Worm (Caenorhabditis elegans): ENCODE results near the gene K06B4.15.

K06B4.15 gene

ce11 chrV:15707982-15708381 is 37.7 kb downstream of the K06B4.15 start:
- TF ChIP-seq skn-1 (tag; optimal IDR thresholded peaks at IDR 0.05): no peak
- TF ChIP-seq nhr-21 (tag; optimal IDR thresholded peaks at IDR 0.05): peak; percentile 13
- no peak for TF ChIP-seq Y55F3AM.14 (GFP tag; optimal IDR thresholded peaks at IDR 0.05)
- peak; percentile 36 for TF ChIP-seq crh-2 (tag; optimal IDR thresholded peaks at IDR 0.05)
- no peak for TF ChIP-seq peb-1 (tag; optimal IDR thresholded peaks at IDR 0.05)
- peak; percentile 20 for TF ChIP-seq egl-27 (tag; optimal IDR thresholded peaks at IDR 0.05)
- TF ChIP-seq zag-1 (tag; optimal IDR thresholded peaks at IDR 0.05): no peak
- TF ChIP-seq sma-9 (GFP tag; optimal IDR thresholded peaks at IDR 0.05): peak; percentile 85
- no peak for TF ChIP-seq sma-9 (tag; optimal IDR thresholded peaks at IDR 0.05)
- no peak for TF ChIP-seq gmeb-1 (tag; optimal IDR thresholded peaks at IDR 0.05)
- peak; percentile 46 for TF ChIP-seq sma-3 (GFP tag; optimal IDR thresholded peaks at IDR 0.05)
- TF ChIP-seq R02D3.7 (tag; optimal IDR thresholded peaks at IDR 0.05): no peak
- no peak for TF ChIP-seq dmd-4 (tag; optimal IDR thresholded peaks at IDR 0.05)
- TF ChIP-seq nhr-237 (tag; optimal IDR thresholded peaks at IDR 0.05): no peak
- TF ChIP-seq sem-4 (tag; optimal IDR thresholded peaks at IDR 0.05): no peak
- TF ChIP-seq nhr-77 (tag; optimal IDR thresholded peaks at IDR 0.05): no peak
- TF ChIP-seq nhr-129 (tag; optimal IDR thresholded peaks at IDR 0.05): peak; percentile 6
- peak; percentile 67 for TF ChIP-seq nhr-25 (tag; optimal IDR thresholded peaks at IDR 0.05)
- no peak for TF ChIP-seq ama-1 (optimal IDR thresholded peaks at IDR 0.05)

DNA sequence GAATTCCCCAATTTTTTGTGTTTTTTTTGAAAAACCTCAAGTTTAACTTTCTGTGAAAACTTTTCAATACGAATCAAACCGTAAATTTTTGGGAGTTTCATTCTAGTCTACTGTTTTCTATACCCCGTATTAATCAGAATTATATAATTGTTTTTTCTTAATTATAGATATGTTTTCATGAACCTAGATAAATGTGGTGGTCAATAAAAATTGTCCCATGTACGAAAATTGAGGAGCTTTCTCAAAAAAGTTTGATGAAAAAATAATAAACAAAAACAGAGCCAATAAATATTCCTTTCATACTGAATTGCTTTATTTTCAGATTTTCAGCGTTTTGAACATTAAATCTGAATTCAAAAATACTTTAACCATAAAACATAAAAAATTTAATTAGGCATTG is 40.2 kb downstream of the K06B4.15 start, which contains the start of gene Y6E2A.1:
Gene Y6E2A.1, minus strand, starts transcription at position 101 of the 400 bp plus-strand sequence.
- TF ChIP-seq egl-27 (tag; optimal IDR thresholded peaks at IDR 0.05) (no peak), nhr-77 (tag; optimal IDR thresholded peaks at IDR 0.05) (no peak), ceh-82 (tag; optimal IDR thresholded peaks at IDR 0.05) (no peak), ama-1 (optimal IDR thresholded peaks at IDR 0.05) (no peak), blmp-1 (tag; optimal IDR thresholded peaks at IDR 0.05; ENCODE audit: insufficient read depth) (no peak), nhr-237 (tag; optimal IDR thresholded peaks at IDR 0.05) (no peak), nhr-21 (tag; optimal IDR thresholded peaks at IDR 0.05) (no peak), unc-39 (tag; optimal IDR thresholded peaks at IDR 0.05) (no peak)

DNA sequence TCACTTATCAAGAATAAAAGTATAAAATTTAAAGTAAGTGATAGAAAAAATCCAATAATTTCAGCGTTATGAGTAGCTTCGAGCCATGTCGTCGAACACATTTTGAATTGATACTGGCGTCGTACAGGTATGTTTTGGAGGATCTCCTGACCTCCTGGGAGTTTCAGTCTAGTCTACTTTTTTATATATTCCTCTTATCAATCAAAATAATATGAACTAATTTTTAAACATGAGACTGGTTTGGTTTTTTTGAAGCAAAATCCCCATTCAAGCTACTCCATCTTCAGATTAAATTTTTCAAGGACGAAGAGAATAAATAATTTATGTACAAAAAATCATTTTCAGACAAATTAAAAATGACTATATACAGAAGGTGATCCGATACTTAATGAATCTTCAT is 41.7 kb downstream of the K06B4.15 start, which contains the start of gene str-101:
Gene str-101, minus strand, starts transcription at position 101 of the 400 bp plus-strand sequence.
- TF ChIP-seq nhr-6 (tag; optimal IDR thresholded peaks at IDR 0.05) (no peak), nhr-129 (tag; optimal IDR thresholded peaks at IDR 0.05) (no peak), Y55F3AM.14 (GFP tag; optimal IDR thresholded peaks at IDR 0.05) (no peak), lin-11 (tag; optimal IDR thresholded peaks at IDR 0.05) (no peak), mab-5 (tag; optimal IDR thresholded peaks at IDR 0.05) (no peak), ztf-11 (tag; optimal IDR thresholded peaks at IDR 0.05) (no peak), nhr-25 (tag; optimal IDR thresholded peaks at IDR 0.05) (no peak), ceh-82 (tag; optimal IDR thresholded peaks at IDR 0.05) (no peak), dmd-4 (tag; optimal IDR thresholded peaks at IDR 0.05) (no peak), ZK546.5 (tag; optimal IDR thresholded peaks at IDR 0.05) (no peak), mdl-1 (tag; optimal IDR thresholded peaks at IDR 0.05) (no peak), sma-3 (GFP tag; optimal IDR thresholded peaks at IDR 0.05) (no peak), lin-13 (GFP tag; optimal IDR thresholded peaks at IDR 0.05) (no peak), unc-39 (tag; optimal IDR thresholded peaks at IDR 0.05) (no peak), gmeb-1 (tag; optimal IDR thresholded peaks at IDR 0.05) (no peak), nhr-12 (tag; optimal IDR thresholded peaks at IDR 0.05) (no peak)

DNA sequence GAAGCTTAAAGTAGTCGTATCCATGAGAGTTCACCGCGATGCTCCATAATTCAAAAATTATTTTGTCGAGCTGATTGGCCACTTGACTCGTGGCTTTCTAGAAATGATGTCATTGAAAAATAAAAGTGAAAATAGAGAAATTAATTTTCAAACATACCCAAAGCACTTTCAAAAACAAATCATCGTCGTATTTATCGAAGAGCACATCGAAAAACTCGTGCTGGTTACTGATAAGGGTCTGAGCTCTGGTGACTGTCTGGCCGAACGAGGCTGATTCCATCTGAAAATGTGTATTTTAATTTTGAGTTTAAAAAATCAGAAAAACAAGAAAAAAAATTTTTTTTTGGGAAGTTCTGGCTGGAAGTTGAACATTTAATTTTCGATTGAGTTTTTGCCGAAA is 42.1 kb downstream of the K06B4.15 start:
- TF ChIP-seq peb-1 (tag; optimal IDR thresholded peaks at IDR 0.05) (no peak), ceh-16 (tag; optimal IDR thresholded peaks at IDR 0.05) (no peak), zag-1 (tag; optimal IDR thresholded peaks at IDR 0.05) (no peak), unc-39 (tag; optimal IDR thresholded peaks at IDR 0.05) (no peak), ama-1 (optimal IDR thresholded peaks at IDR 0.05) (no peak), R02D3.7 (tag; optimal IDR thresholded peaks at IDR 0.05) (no peak), aly-2 (tag; optimal IDR thresholded peaks at IDR 0.05) (no peak)

DNA sequence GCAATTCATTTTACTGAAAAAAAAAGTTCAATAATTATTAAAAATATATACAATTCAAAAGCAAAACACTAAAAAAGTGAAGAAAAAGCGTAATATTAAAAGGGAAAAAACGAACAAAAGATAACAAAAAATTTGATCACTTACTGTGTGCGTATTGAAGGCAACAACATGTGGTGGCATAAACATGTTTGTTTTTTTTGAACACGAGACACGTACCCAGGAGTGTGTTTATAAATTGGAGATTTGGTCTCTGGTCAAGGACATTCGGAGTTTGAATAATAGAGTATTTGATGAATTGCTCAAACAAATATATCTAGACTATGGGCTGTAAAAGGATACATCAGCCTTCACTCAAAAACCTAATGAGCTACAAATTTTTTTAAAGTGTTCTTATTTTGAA is 45.4 kb downstream of the K06B4.15 start:
- TF ChIP-seq snpc-4 (tag; optimal IDR thresholded peaks at IDR 0.05): no peak
- TF ChIP-seq nhr-6 (tag; optimal IDR thresholded peaks at IDR 0.05): no peak
- no peak for TF ChIP-seq blmp-1 (tag; optimal IDR thresholded peaks at IDR 0.05; ENCODE audit: insufficient read depth)
- TF ChIP-seq unc-62 (GFP tag; optimal IDR thresholded peaks at IDR 0.05): no peak
- no peak for TF ChIP-seq fos-1 (tag; optimal IDR thresholded peaks at IDR 0.05)
- TF ChIP-seq lin-39 (tag; optimal IDR thresholded peaks at IDR 0.05): no peak
- TF ChIP-seq dmd-4 (tag; optimal IDR thresholded peaks at IDR 0.05): no peak
- TF ChIP-seq mdl-1 (tag; optimal IDR thresholded peaks at IDR 0.05): no peak
- no peak for TF ChIP-seq alr-1 (tag; optimal IDR thresholded peaks at IDR 0.05)
- TF ChIP-seq ceh-16 (tag; optimal IDR thresholded peaks at IDR 0.05): no peak
- TF ChIP-seq ztf-4 (tag; optimal IDR thresholded peaks at IDR 0.05): no peak
- no peak for TF ChIP-seq ztf-1 (GFP tag; conservative IDR thresholded peaks at IDR 0.05)
- TF ChIP-seq elt-3 (tag; optimal IDR thresholded peaks at IDR 0.05): no peak

Data from whole organism, L2 larva.